Worm (Caenorhabditis elegans) whole organism, young adult: ENCODE results near the gene F07H5.10.

Experiments
- ama-1 ChIP-seq, 3 experiments: fragments of 150-350 bp in 1 of 3; sonication (generic microtip) in 2 of 3; optimal IDR thresholded peaks; 2 replicates each; lab custom pipeline; 2014 to 2018; ENCODE audit warnings: missing biosample characterization in 2 of 3, missing genetic modification characterization in 2 of 3, missing genetic modification reagents in 2 of 3
- lin-54 ChIP-seq: fragments of 200-800 bp; sonication (Bioruptor generic); optimal IDR thresholded peaks from 2 replicates; lab custom pipeline; 2018; ENCODE audit warnings: mild to moderate bottlenecking, missing genetic modification characterization, missing compliant biosample characterization
- sea-2 ChIP-seq: fragments of 200-800 bp; sonication (Bioruptor generic); IDR thresholded peaks from 2 replicates; pipeline ENCODE4 v1.3.6; 2022; ENCODE audit warnings: missing genetic modification characterization, missing compliant biosample characterization
- snpc-4 ChIP-seq, 5 experiments: fragments of 150-350 bp in 1 of 5; sonication (generic microtip) in 4 of 5; optimal IDR thresholded peaks; 2 replicates each; lab custom pipeline; 2014 to 2018; ENCODE audit warnings: missing genetic modification characterization in 5 of 5, missing biosample characterization in 3 of 5, antibody characterized with exemption in 2 of 5, mild to moderate bottlenecking in 2 of 5, missing compliant biosample characterization in 2 of 5, missing genotype in 2 of 5, moderate library complexity in 2 of 5, missing genetic modification reagents in 1 of 5

DNA sequence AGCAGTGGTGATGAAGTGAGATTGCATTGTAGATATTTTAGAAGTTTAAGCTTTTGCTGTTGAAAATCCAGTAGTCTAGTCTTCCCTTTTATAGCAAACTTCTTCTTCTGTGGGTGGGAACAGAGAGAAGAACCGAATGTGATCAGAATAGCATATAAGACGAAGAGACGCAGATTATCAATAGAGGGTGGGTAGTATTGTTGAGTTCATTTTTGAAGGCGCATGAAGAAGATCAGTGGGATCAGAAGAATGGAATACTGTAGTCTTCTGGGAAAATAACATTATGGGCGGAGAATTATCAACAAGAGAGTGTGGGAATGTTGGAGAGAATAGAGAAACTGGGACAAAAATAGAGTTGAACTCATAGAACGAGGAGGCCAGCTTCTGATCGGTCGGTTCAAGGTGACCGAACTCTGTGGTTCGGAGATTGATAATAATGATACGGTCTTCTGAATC, 12.8 kb upstream of the F07H5.10 start, which contains the start of gene F46C5.1:
- TF ChIP-seq sea-2 (GFP tag; lab: Robert Waterston, UW) (no peak), ama-1 (optimal IDR thresholded peaks at IDR 0.05; lab: Kevin White, UChicago) (no peak), ama-1 (GFP tag; optimal IDR thresholded peaks at IDR 0.05; lab: Kevin White, UChicago) (no peak), lin-54 (GFP tag; lab: Kevin White, UChicago) (no peak), snpc-4 (GFP tag; optimal IDR thresholded peaks at IDR 0.05; lab: Kevin White, UChicago) (no peak), snpc-4 (tag; optimal IDR thresholded peaks at IDR 0.05; lab: Kevin White, UChicago) (no peak)
